Fruit fly (Drosophila melanogaster): ENCODE measurements around the gene bap.

Gene bap

DNA sequence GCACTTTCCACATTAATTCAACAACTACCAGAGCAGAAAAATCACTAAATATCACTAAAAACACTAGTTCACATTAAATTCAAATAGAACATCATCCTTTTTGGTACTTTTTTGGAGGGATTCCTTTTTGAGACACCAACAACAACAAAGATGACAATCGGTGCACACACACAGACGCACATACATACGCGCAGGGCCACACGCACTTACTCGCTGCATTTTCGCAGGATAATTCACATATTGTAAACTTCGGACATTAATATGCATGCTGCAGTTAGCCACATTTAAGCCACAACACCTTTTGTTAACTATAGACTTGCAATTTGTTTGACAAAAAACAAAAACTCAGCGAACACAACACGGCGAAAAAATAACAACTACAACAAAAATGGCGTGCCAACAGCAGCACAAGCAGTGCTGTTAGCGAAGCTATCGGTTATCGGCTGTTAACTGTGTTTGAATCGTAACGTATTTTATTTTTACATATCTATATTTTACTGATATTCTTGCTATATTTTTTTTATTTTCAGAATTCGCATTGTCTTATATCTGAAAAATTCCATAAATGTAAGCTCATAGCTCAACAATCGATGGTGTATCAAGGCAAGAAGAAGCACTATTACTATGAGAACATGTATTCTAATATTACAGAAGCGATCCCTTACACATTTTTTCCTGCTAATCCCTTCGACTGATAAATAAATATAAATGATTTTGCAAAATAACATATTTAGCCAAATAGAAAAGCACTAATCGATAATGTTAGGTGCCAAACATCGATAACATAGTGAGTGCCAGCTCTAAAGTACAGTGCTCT, 29.1 kb upstream of the bap start:
- TF ChIP-seq EcR (GFP tag; optimal IDR thresholded peaks at IDR 0.05), result no peak

DNA sequence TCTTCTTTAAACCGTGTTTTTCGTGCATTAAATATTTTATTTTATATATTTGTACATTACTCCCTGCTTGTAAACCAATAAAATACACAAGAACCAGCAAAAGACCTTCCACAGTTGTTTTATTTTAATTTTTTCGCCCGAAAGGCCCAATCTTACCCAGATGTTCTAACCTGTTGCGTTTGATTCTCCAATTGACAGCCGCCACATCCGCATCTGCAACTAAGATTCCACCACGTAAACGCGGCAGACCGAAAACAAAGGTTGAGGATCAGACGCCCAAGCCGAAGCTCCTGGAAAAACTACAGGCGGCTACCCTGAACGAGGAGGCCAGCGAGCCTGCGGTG, 28.5 kb upstream of the bap start:
- TF ChIP-seq Dll (optimal IDR thresholded peaks at IDR 0.05) (no peak), CG8478 (optimal IDR thresholded peaks at IDR 0.05) (no peak), psq (optimal IDR thresholded peaks at IDR 0.05) (no peak)

dm6 chr3R:21365262-21365661, 23.4 kb upstream of the bap start:
- no peak for TF ChIP-seq psq (optimal IDR thresholded peaks at IDR 0.05)
- no peak for TF ChIP-seq CG8478 (optimal IDR thresholded peaks at IDR 0.05)
- no peak for TF ChIP-seq usp (GFP tag; optimal IDR thresholded peaks at IDR 0.05)
- TF ChIP-seq Dll (optimal IDR thresholded peaks at IDR 0.05), result no peak
- no peak for TF ChIP-seq pan (optimal IDR thresholded peaks at IDR 0.05)
- TF ChIP-seq EcR (GFP tag; optimal IDR thresholded peaks at IDR 0.05), result no peak

dm6 chr3R:21368444-21368843, 20.2 kb upstream of the bap start:
- TF ChIP-seq CG8478 (optimal IDR thresholded peaks at IDR 0.05), result no peak

- TF ChIP-seq EcR (GFP tag; optimal IDR thresholded peaks at IDR 0.05), result no peak
- TF ChIP-seq CG8478 (optimal IDR thresholded peaks at IDR 0.05), result peak; percentile 2
These were observed 15.0 kb upstream of the bap start for dm6 chr3R:21373403-21374326.

DNA sequence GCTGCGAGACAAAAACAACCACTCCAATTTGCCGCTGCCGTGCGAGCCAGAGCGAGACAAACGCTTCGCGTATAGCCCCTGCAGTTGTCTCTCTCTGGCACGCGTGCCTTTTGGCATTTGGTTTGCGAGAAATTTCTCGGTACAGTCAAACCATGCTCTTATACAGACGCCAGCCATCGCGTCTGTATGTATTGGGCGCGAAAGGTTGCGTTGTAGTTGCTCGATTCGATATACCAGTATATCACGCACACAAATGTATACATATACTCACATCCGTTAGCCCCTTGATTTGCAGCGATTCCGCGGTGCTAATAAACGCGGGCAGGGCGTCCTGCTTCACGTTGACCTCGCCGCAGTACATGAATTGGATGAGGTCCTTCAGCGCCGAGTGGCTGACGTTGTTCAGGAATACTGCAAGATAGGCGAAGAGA, 12.3 kb upstream of the bap start:
- TF ChIP-seq EcR (GFP tag; optimal IDR thresholded peaks at IDR 0.05) (no peak), CG8478 (optimal IDR thresholded peaks at IDR 0.05) (peak; percentile 83)

dm6 chr3R:21376859-21377607, 11.6 kb upstream of the bap start:
- TF ChIP-seq EcR (GFP tag; optimal IDR thresholded peaks at IDR 0.05) (no peak), Dll (optimal IDR thresholded peaks at IDR 0.05) (no peak), usp (GFP tag; optimal IDR thresholded peaks at IDR 0.05) (no peak)

- TF ChIP-seq Dll (optimal IDR thresholded peaks at IDR 0.05), result no peak
- no peak for TF ChIP-seq pan (optimal IDR thresholded peaks at IDR 0.05)
- no peak for TF ChIP-seq EcR (GFP tag; optimal IDR thresholded peaks at IDR 0.05)
- TF ChIP-seq psq (optimal IDR thresholded peaks at IDR 0.05), result no peak
- no peak for TF ChIP-seq CG8478 (optimal IDR thresholded peaks at IDR 0.05)
- no peak for TF ChIP-seq usp (GFP tag; optimal IDR thresholded peaks at IDR 0.05)
These were observed 10.1 kb upstream of the bap start, which contains the start of gene tin for dm6 chr3R:21378595-21378994. TSS of gene tin (plus strand) at chr3R:21378977.

dm6 chr3R:21379927-21380326, 8.8 kb upstream of the bap start:
- TF ChIP-seq EcR (GFP tag; optimal IDR thresholded peaks at IDR 0.05) (no peak), CG8478 (optimal IDR thresholded peaks at IDR 0.05) (no peak), pan (optimal IDR thresholded peaks at IDR 0.05) (no peak), usp (GFP tag; optimal IDR thresholded peaks at IDR 0.05) (no peak), Dll (optimal IDR thresholded peaks at IDR 0.05) (no peak), psq (optimal IDR thresholded peaks at IDR 0.05) (no peak)

- no peak for TF ChIP-seq pan (optimal IDR thresholded peaks at IDR 0.05)
These were observed 2.5 kb upstream of the bap start for dm6 chr3R:21386132-21386531.

dm6 chr3R:21387356-21387980, 1.2 kb upstream of the bap start:
- no peak for TF ChIP-seq CG8478 (optimal IDR thresholded peaks at IDR 0.05)
- no peak for TF ChIP-seq psq (optimal IDR thresholded peaks at IDR 0.05)
- no peak for TF ChIP-seq pan (optimal IDR thresholded peaks at IDR 0.05)
- no peak for TF ChIP-seq EcR (GFP tag; optimal IDR thresholded peaks at IDR 0.05)
- no peak for TF ChIP-seq usp (GFP tag; optimal IDR thresholded peaks at IDR 0.05)
- TF ChIP-seq Dll (optimal IDR thresholded peaks at IDR 0.05), result no peak

dm6 chr3R:21390959-21391358, 2.3 kb downstream of the bap start:
- TF ChIP-seq pan (optimal IDR thresholded peaks at IDR 0.05) (no peak), usp (GFP tag; optimal IDR thresholded peaks at IDR 0.05) (no peak), EcR (GFP tag; optimal IDR thresholded peaks at IDR 0.05) (no peak), Dll (optimal IDR thresholded peaks at IDR 0.05) (no peak), CG8478 (optimal IDR thresholded peaks at IDR 0.05) (no peak), psq (optimal IDR thresholded peaks at IDR 0.05) (no peak)

Measured in whole organism.